Worm (Caenorhabditis elegans) whole organism, early embryonic: ENCODE data around the gene ampd-1.

Experiments
- F13C5.2 ChIP-seq: sonication (generic microtip); optimal IDR thresholded peaks from 2 replicates; lab custom pipeline; 2017; ENCODE audit warnings: mild to moderate bottlenecking, missing genetic modification characterization, inconsistent platforms, missing compliant biosample characterization
- ama-1 ChIP-seq: fragments of 150-350 bp; optimal IDR thresholded peaks from 2 replicates; lab custom pipeline; 2014
- ceh-36 ChIP-seq: sonication (generic microtip); optimal IDR thresholded peaks from 2 replicates; lab custom pipeline; 2016; ENCODE audit warnings: missing genetic modification characterization, inconsistent platforms, missing compliant biosample characterization
- sea-1 ChIP-seq: fragments of 200-800 bp; sonication (Bioruptor generic); conservative IDR thresholded peaks from 2 replicates; pipeline ENCODE4 v1.3.6; 2022; ENCODE audit warnings: missing genetic modification characterization, missing compliant biosample characterization

DNA sequence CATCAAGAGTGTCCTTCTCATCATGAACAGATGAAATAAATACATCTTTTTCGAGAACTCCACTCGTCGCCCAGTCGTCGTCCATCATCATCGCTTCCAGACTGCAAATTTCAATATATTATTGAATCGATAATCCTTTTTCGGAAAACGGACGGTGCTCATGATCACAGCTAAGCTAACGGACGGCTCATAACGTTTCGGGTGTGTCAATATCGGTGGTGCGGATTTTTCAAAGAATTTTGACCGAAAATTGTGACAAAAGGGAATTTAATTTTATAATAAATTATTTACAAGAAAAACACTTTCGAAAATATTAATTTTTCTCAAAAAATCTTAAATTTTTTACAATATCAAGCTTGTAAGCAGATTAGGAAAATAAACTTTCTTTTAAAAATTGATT is 15.7 kb upstream of the ampd-1 start, which contains the start of gene crh-2:
- no peak for TF ChIP-seq sea-1 (GFP tag; lab: Robert Waterston, UW)
- TF ChIP-seq ama-1 (lab: Kevin White, UChicago) = no peak
- no peak for TF ChIP-seq ceh-36 (tag; lab: Kevin White, UChicago)
- TF ChIP-seq F13C5.2 (tag; lab: Kevin White, UChicago) = no peak
